Fruit fly (Drosophila melanogaster): ENCODE results near the gene CG11828.

dm6 chr3R:28883434-28883833, 39.4 kb upstream of the CG11828 start, which contains the start of gene Nepl21:
- TF ChIP-seq CG8478 (optimal IDR thresholded peaks at IDR 0.05) (no peak), EcR (GFP tag; optimal IDR thresholded peaks at IDR 0.05) (no peak)
